Worm (Caenorhabditis elegans): ENCODE measurements around the gene srd-9.

Gene srd-9

DNA sequence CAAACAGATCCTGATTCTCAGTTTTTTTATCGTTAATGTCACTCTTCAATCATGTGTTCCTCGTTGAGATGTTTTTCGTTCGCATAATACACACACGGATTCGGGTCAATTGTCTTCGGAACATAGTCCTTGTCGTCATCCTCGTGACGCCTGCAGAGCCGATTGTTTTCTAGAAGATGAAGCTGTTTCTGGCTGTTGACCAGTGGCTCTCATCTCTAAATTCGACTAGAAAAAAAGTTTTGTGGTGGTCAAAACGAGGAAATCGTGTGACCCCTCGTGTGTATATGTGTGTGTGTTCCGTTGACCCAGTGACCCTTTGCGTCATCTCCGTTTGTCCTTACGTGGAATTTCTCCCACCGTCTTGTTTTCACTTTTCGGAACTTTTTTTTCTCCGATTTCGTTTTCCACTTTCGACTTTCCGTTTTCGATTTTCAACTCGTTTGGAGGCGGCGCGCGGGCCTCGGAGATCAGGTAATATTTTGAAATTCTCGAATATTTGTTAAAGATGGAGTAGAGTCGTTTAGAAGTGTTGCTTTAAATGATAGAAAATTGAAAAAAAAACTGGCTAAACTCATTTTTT lies 34.4 kb downstream of the srd-9 start, which contains the start of gene C35A11.2 (continued):
- TF ChIP-seq Y67H2A.10 (GFP tag; conservative IDR thresholded peaks at IDR 0.05) (no peak), ZK185.1 (tag; optimal IDR thresholded peaks at IDR 0.05; ENCODE audit: poor library complexity, severe bottlenecking) (no peak)

DNA sequence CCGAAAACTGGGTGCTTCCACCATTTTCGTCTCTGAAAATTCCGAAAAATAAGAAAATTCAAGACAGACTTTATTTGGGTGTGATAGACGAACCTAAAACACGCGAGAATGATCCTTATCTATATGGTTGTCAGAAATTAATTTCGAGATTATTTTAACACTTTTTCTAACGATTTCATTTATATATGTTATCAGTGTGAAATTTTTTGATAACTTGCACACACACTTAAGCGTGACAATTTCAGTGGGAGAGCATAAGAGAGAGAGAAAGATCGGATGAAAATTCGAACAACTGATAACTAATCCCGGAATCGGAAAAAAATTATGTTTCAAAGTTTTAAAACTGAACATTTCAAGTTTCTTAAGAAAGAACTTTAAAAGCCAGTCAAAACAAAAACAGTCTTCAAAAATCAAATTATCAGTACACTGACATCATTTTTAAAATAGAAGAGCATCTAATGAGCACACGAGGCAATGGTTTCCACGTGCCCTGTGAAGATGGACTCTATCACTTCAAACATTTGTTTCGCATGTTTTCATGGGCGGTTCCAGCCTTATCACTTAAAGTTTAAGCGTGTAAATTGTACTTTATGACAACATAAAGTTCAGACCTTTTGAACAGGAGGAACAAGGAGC lies 41.5 kb downstream of the srd-9 start, which contains the start of gene C35A11.4:
C35A11.4 (minus strand) TSS at position 156 of the 636 bp plus-strand sequence.
- no peak for TF ChIP-seq dpff-1 (tag; optimal IDR thresholded peaks at IDR 0.05)
- no peak for TF ChIP-seq hmg-1.2 (GFP tag; IDR thresholded peaks at IDR 0.05)
- TF ChIP-seq Y53F4B.3 (GFP tag; IDR thresholded peaks at IDR 0.05), result no peak
- TF ChIP-seq xnd-1 (tag; optimal IDR thresholded peaks at IDR 0.05), result no peak
- no peak for TF ChIP-seq zim-3 (tag; optimal IDR thresholded peaks at IDR 0.05)
- no peak for TF ChIP-seq K12H6.12 (tag; optimal IDR thresholded peaks at IDR 0.05)
- TF ChIP-seq ceh-58 (GFP tag; IDR thresholded peaks at IDR 0.05), result no peak
- TF ChIP-seq C06A6.2 (GFP tag; conservative IDR thresholded peaks at IDR 0.05), result no peak
- TF ChIP-seq nhr-90 (tag; optimal IDR thresholded peaks at IDR 0.05), result peak; percentile 3
- no peak for TF ChIP-seq snpc-3.4 (tag; optimal IDR thresholded peaks at IDR 0.05)
- TF ChIP-seq mel-28 (tag; optimal IDR thresholded peaks at IDR 0.05; ENCODE audit: borderline replicate concordance), result no peak
- TF ChIP-seq C17E4.6 (GFP tag; IDR thresholded peaks at IDR 0.05), result no peak
- no peak for TF ChIP-seq F37B4.10 (GFP tag; IDR thresholded peaks at IDR 0.05)
- TF ChIP-seq sea-2 (GFP tag; IDR thresholded peaks at IDR 0.05), result no peak
- TF ChIP-seq ceh-79 (tag; optimal IDR thresholded peaks at IDR 0.05), result no peak
- TF ChIP-seq F33H1.4 (GFP tag; IDR thresholded peaks at IDR 0.05), result no peak
- TF ChIP-seq F23B12.7 (tag; optimal IDR thresholded peaks at IDR 0.05; ENCODE audit: insufficient read depth), result no peak
- no peak for TF ChIP-seq nhr-179 (tag; optimal IDR thresholded peaks at IDR 0.05)
- no peak for TF ChIP-seq lsy-27 (tag; optimal IDR thresholded peaks at IDR 0.05; ENCODE audit: borderline replicate concordance, insufficient read depth)
- no peak for TF ChIP-seq T07F8.4 (tag; optimal IDR thresholded peaks at IDR 0.05)
- TF ChIP-seq repo-1 (tag; optimal IDR thresholded peaks at IDR 0.05), result no peak
- no peak for TF ChIP-seq madf-10 (tag; optimal IDR thresholded peaks at IDR 0.05)
- TF ChIP-seq mxl-1 (tag; optimal IDR thresholded peaks at IDR 0.05), result no peak
- no peak for TF ChIP-seq tbx-9 (tag; optimal IDR thresholded peaks at IDR 0.05; ENCODE audit: borderline replicate concordance)
- no peak for TF ChIP-seq B0035.1 (tag; optimal IDR thresholded peaks at IDR 0.05)
- no peak for TF ChIP-seq F22D6.2 (tag; optimal IDR thresholded peaks at IDR 0.05)
- TF ChIP-seq ets-4 (GFP tag; optimal IDR thresholded peaks at IDR 0.05), result peak; percentile 55
- peak; percentile 81 for TF ChIP-seq nhr-80 (tag; optimal IDR thresholded peaks at IDR 0.05)
- TF ChIP-seq nfyb-1 (GFP tag; IDR thresholded peaks at IDR 0.05), result 0 out of 2 replicates have a peak, but pooled peaks have one; percentile 45
- no peak for TF ChIP-seq rpc-1 (optimal IDR thresholded peaks at IDR 0.05)
- TF ChIP-seq rpc-1 (tag; optimal IDR thresholded peaks at IDR 0.05), result no peak
- peak in 1 of 2 experiments; percentile 3 for TF ChIP-seq let-607 (tag; optimal IDR thresholded peaks at IDR 0.05)
- TF ChIP-seq ztf-3 (GFP tag; optimal IDR thresholded peaks at IDR 0.05), result no peak

Measured in whole organism, young adult.